Fruit fly (Drosophila melanogaster) whole organism, adult: ENCODE results near the gene CG32148.

ENCODE experiments used
- CG1620 ChIP-seq: fragments of 200-800 bp; sonication (Bioruptor generic); optimal IDR thresholded peaks from 2 replicates; lab custom pipeline; 2016; ENCODE audit warnings: missing biosample characterization, missing genetic modification characterization
- CG7045 ChIP-seq: fragments of 200-800 bp; sonication (Bioruptor generic); optimal IDR thresholded peaks from 2 replicates; lab custom pipeline; 2017; ENCODE audit warnings: missing biosample characterization, mild to moderate bottlenecking, missing genetic modification characterization
- Clk ChIP-seq: fragments of 200-800 bp; sonication (Bioruptor generic); optimal IDR thresholded peaks from 2 replicates; lab custom pipeline; 2017; ENCODE audit warnings: missing biosample characterization, missing genetic modification characterization

- TF ChIP-seq Clk (no peak), CG7045 (GFP tag; lab: Kevin White, UChicago) (no peak), CG1620 (GFP tag; lab: Kevin White, UChicago) (no peak)
These were observed 12.3 kb downstream of the CG32148 start for dm6 chr3L:15035585-15035984.
